Worm (Caenorhabditis elegans) whole organism, L4 larva: ENCODE data around the gene tmem-138.

Experiments used
- F10B5.3 ChIP-seq: sonication (generic microtip); optimal IDR thresholded peaks from 2 replicates; lab custom pipeline; 2016; ENCODE audit warnings: mild to moderate bottlenecking, missing genetic modification characterization, missing compliant biosample characterization
- F37D6.2 ChIP-seq: sonication (generic microtip); optimal IDR thresholded peaks from 2 replicates; lab custom pipeline; 2016; ENCODE audit warnings: mild to moderate bottlenecking, missing genetic modification characterization, missing compliant biosample characterization
- F49E8.2 ChIP-seq: sonication (generic microtip); optimal IDR thresholded peaks from 2 replicates; lab custom pipeline; 2016; ENCODE audit warnings: missing compliant biosample characterization, mild to moderate bottlenecking, missing genetic modification characterization, borderline replicate concordance
- T20F7.1 ChIP-seq: fragments of 200-800 bp; sonication (Bioruptor generic); optimal IDR thresholded peaks from 2 replicates; lab custom pipeline; 2018; ENCODE audit warnings: mild to moderate bottlenecking, missing genetic modification characterization, missing compliant biosample characterization
- Y75B8A.6 ChIP-seq: fragments of 200-800 bp; sonication (Bioruptor generic); IDR thresholded peaks from 2 replicates; pipeline ENCODE4 v1.3.6; 2022; ENCODE audit warnings: missing genetic modification reagents, missing genetic modification characterization, missing compliant biosample characterization
- ZK546.5 ChIP-seq, 2 experiments: sonication (generic microtip); optimal IDR thresholded peaks; 2 replicates each; lab custom pipeline; 2017; ENCODE audit warnings: missing biosample characterization in 2 of 2, missing genetic modification characterization in 2 of 2
- arid-1 ChIP-seq: fragments of 200-800 bp; sonication (Bioruptor generic); conservative IDR thresholded peaks from 2 replicates; pipeline ENCODE4 v1.3.6; 2022; ENCODE audit warnings: missing genetic modification reagents, missing genetic modification characterization, missing compliant biosample characterization
- attf-4 ChIP-seq: sonication (generic microtip); optimal IDR thresholded peaks from 3 replicates; lab custom pipeline; 2017; ENCODE audit warnings: missing biosample characterization, missing genetic modification characterization
- ceh-20 ChIP-seq: fragments of 200-800 bp; sonication (Bioruptor generic); IDR thresholded peaks from 2 replicates; pipeline ENCODE4 v1.3.6; 2022; ENCODE audit warnings: missing genetic modification reagents, missing genetic modification characterization, missing compliant biosample characterization
- ceh-32 ChIP-seq: sonication (generic microtip); optimal IDR thresholded peaks from 2 replicates; lab custom pipeline; 2016; ENCODE audit warnings: mild to moderate bottlenecking, missing genetic modification characterization, missing compliant biosample characterization; ENCODE audit not compliant: poor library complexity
- ceh-62 ChIP-seq: sonication (generic microtip); optimal IDR thresholded peaks from 2 replicates; lab custom pipeline; 2017; ENCODE audit warnings: missing biosample characterization, missing genetic modification characterization
- ceh-82 ChIP-seq: sonication (generic microtip); optimal IDR thresholded peaks from 2 replicates; lab custom pipeline; 2017; ENCODE audit warnings: missing biosample characterization, missing genetic modification characterization
- cey-2 ChIP-seq: sonication (generic microtip); optimal IDR thresholded peaks from 3 replicates; lab custom pipeline; 2017; ENCODE audit warnings: missing genetic modification characterization, mild to moderate bottlenecking, missing compliant biosample characterization, antibody characterized with exemption, borderline replicate concordance; ENCODE audit not compliant: insufficient read depth
- ctbp-1 ChIP-seq: fragments of 200-800 bp; sonication (Bioruptor generic); IDR thresholded peaks from 2 replicates; pipeline ENCODE4 v1.3.6; 2022; ENCODE audit warnings: missing genetic modification reagents, missing genetic modification characterization, missing compliant biosample characterization
- daf-19 ChIP-seq: fragments of 200-800 bp; sonication (Bioruptor generic); conservative IDR thresholded peaks from 2 replicates; pipeline ENCODE4 v1.3.6; 2022; ENCODE audit warnings: missing genetic modification characterization, missing compliant biosample characterization
- daf-8 ChIP-seq: fragments of 200-800 bp; sonication (Bioruptor generic); IDR thresholded peaks from 2 replicates; pipeline ENCODE4 v1.3.6; 2022; ENCODE audit warnings: missing genetic modification characterization, missing compliant biosample characterization
- dmd-6 ChIP-seq: fragments of 200-800 bp; sonication (Bioruptor generic); IDR thresholded peaks from 2 replicates; pipeline ENCODE4 v1.3.6; 2022; ENCODE audit warnings: missing genetic modification reagents, missing genetic modification characterization, missing compliant biosample characterization
- dmd-9 ChIP-seq: fragments of 200-800 bp; sonication (Bioruptor generic); IDR thresholded peaks from 2 replicates; pipeline ENCODE4 v1.3.6; 2022; ENCODE audit warnings: missing genetic modification reagents, missing genetic modification characterization, missing compliant biosample characterization
- dve-1 ChIP-seq: sonication (generic microtip); optimal IDR thresholded peaks from 2 replicates; lab custom pipeline; 2017; ENCODE audit warnings: antibody characterized with exemption, mild to moderate bottlenecking, missing genetic modification characterization, missing compliant biosample characterization; ENCODE audit not compliant: insufficient read depth
- egl-27 ChIP-seq: sonication (generic microtip); optimal IDR thresholded peaks from 3 replicates; lab custom pipeline; 2017; ENCODE audit warnings: missing biosample characterization, missing genetic modification reagents, missing genetic modification characterization
- egl-43 ChIP-seq: fragments of 200-800 bp; sonication (Bioruptor generic); IDR thresholded peaks from 2 replicates; pipeline ENCODE4 v1.3.6; 2022; ENCODE audit warnings: missing genetic modification reagents, missing genetic modification characterization, missing compliant biosample characterization
- jun-1 ChIP-seq: fragments of 150-350 bp; optimal IDR thresholded peaks from 2 replicates; lab custom pipeline; 2014; ENCODE audit warnings: missing biosample characterization, missing genetic modification reagents, missing genetic modification characterization
- lin-1 ChIP-seq: fragments of 200-800 bp; sonication (Bioruptor generic); IDR thresholded peaks from 2 replicates; pipeline ENCODE4 v1.3.6; 2022; ENCODE audit warnings: missing genetic modification reagents, missing genetic modification characterization, missing compliant biosample characterization
- lin-15B ChIP-seq: fragments of 150-350 bp; sonication (generic microtip); optimal IDR thresholded peaks from 3 replicates; lab custom pipeline; 2014; ENCODE audit warnings: missing biosample characterization, missing genetic modification characterization
- lin-29 ChIP-seq: fragments of 200-800 bp; sonication (Bioruptor generic); IDR thresholded peaks from 2 replicates; pipeline ENCODE4 v1.3.6; 2022; ENCODE audit warnings: missing genetic modification reagents, missing genetic modification characterization, missing compliant biosample characterization
- lin-38 ChIP-seq: fragments of 200-800 bp; sonication (Bioruptor generic); IDR thresholded peaks from 2 replicates; pipeline ENCODE4 v1.3.6; 2022; ENCODE audit warnings: missing genetic modification reagents, missing genetic modification characterization, missing compliant biosample characterization
- lir-3 ChIP-seq: sonication (generic microtip); optimal IDR thresholded peaks from 2 replicates; lab custom pipeline; 2016; ENCODE audit warnings: mild to moderate bottlenecking, missing genetic modification characterization, missing compliant biosample characterization
- madf-5 ChIP-seq, 2 experiments: fragments of 200-800 bp; sonication (Bioruptor generic); IDR thresholded peaks; 2 replicates each; pipeline ENCODE4 v1.3.6; 2022; ENCODE audit warnings: missing compliant biosample characterization in 2 of 2, missing genetic modification characterization in 2 of 2
- mxl-3 ChIP-seq: fragments of 200-800 bp; sonication (Bioruptor generic); optimal IDR thresholded peaks from 2 replicates; lab custom pipeline; 2018; ENCODE audit warnings: mild to moderate bottlenecking, missing genetic modification characterization, missing compliant biosample characterization
- nhr-111 ChIP-seq: fragments of 200-800 bp; sonication (Bioruptor generic); optimal IDR thresholded peaks from 2 replicates; lab custom pipeline; 2018; ENCODE audit warnings: mild to moderate bottlenecking, missing genetic modification characterization, missing compliant biosample characterization
- nhr-25 ChIP-seq: sonication (generic microtip); optimal IDR thresholded peaks from 2 replicates; lab custom pipeline; 2017; ENCODE audit warnings: missing genetic modification characterization, mild to moderate bottlenecking, missing compliant biosample characterization, antibody characterized with exemption, moderate library complexity, borderline replicate concordance; ENCODE audit not compliant: insufficient read depth
- nhr-6 ChIP-seq: fragments of 150-350 bp; optimal IDR thresholded peaks from 2 replicates; lab custom pipeline; 2014; ENCODE audit warnings: missing biosample characterization, missing genetic modification characterization
- nhr-76 ChIP-seq: fragments of 150-350 bp; optimal IDR thresholded peaks from 2 replicates; lab custom pipeline; 2014; ENCODE audit warnings: missing biosample characterization, missing genetic modification characterization
- pha-4 ChIP-seq, 2 experiments: fragments of 150-350 bp in 1 of 2; fragments of 200-800 bp in 1 of 2; sonication (Bioruptor generic) in 1 of 2; IDR thresholded peaks in 1 of 2; optimal IDR thresholded peaks in 1 of 2; 2 replicates each; pipeline versions ENCODE4 v1.3.6 to Lab custom; 2014 to 2022; ENCODE audit warnings: missing genetic modification characterization in 2 of 2, missing genetic modification reagents in 2 of 2, missing biosample characterization in 1 of 2, missing compliant biosample characterization in 1 of 2
- rbr-2 ChIP-seq: sonication (generic microtip); optimal IDR thresholded peaks from 2 replicates; lab custom pipeline; 2016; ENCODE audit warnings: missing genotype, missing genetic modification characterization, missing compliant biosample characterization
- saeg-2 ChIP-seq: fragments of 200-800 bp; sonication (Bioruptor generic); IDR thresholded peaks from 2 replicates; pipeline ENCODE4 v1.3.6; 2022; ENCODE audit warnings: missing genetic modification reagents, missing genetic modification characterization, missing compliant biosample characterization
- skn-1 ChIP-seq: fragments of 150-350 bp; optimal IDR thresholded peaks from 2 replicates; lab custom pipeline; 2014; ENCODE audit warnings: missing biosample characterization, missing genetic modification characterization
- snpc-4 ChIP-seq: fragments of 150-350 bp; optimal IDR thresholded peaks from 2 replicates; lab custom pipeline; 2014; ENCODE audit warnings: missing biosample characterization, missing genetic modification characterization
- tag-97 ChIP-seq: fragments of 200-800 bp; sonication (Bioruptor generic); IDR thresholded peaks from 2 replicates; pipeline ENCODE4 v1.3.6; 2022; ENCODE audit warnings: missing genetic modification characterization, missing compliant biosample characterization
- tra-1 ChIP-seq: fragments of 200-800 bp; sonication (Bioruptor generic); IDR thresholded peaks from 2 replicates; pipeline ENCODE4 v1.3.6; 2022; ENCODE audit warnings: missing genetic modification reagents, missing genetic modification characterization, missing compliant biosample characterization
- zag-1 ChIP-seq: fragments of 150-350 bp; optimal IDR thresholded peaks from 2 replicates; lab custom pipeline; 2014; ENCODE audit warnings: missing biosample characterization, missing genetic modification characterization
- zip-2 ChIP-seq: fragments of 150-350 bp; optimal IDR thresholded peaks from 2 replicates; lab custom pipeline; 2014; ENCODE audit warnings: missing biosample characterization, missing genetic modification characterization
- ztf-7 ChIP-seq: fragments of 150-350 bp; optimal IDR thresholded peaks from 2 replicates; lab custom pipeline; 2014; ENCODE audit warnings: missing biosample characterization, missing genetic modification characterization

Gene tmem-138

ce11 chrII:8185016-8185493 is 27.9 kb downstream of the tmem-138 start, which contains the start of the genes mig-5 and cct-1 (continued):
- peak; percentile 98 for TF ChIP-seq nhr-6 (tag; lab: Kevin White, UChicago)
- TF ChIP-seq zip-2 (tag; lab: Kevin White, UChicago): peak; percentile 81
- TF ChIP-seq T20F7.1 (GFP tag; lab: Kevin White, UChicago): peak; percentile 93
- no peak for TF ChIP-seq madf-5 (GFP tag; IDR thresholded peaks at IDR 0.05; lab: Robert Waterston, UW)
- peak; percentile 91 for TF ChIP-seq tra-1 (GFP tag; lab: Robert Waterston, UW)
- TF ChIP-seq snpc-4 (tag; lab: Kevin White, UChicago): no peak
- TF ChIP-seq zag-1 (tag; lab: Kevin White, UChicago): peak; percentile 87
- TF ChIP-seq ceh-20: peak; percentile 92
- peak; percentile 96 for TF ChIP-seq rbr-2 (tag; lab: Kevin White, UChicago)
- TF ChIP-seq ceh-32: peak; percentile 53
- peak; percentile 86 for TF ChIP-seq jun-1
- TF ChIP-seq ctbp-1 (GFP tag; lab: Robert Waterston, UW): peak; percentile 93
- no peak for TF ChIP-seq attf-4 (tag; lab: Kevin White, UChicago)
- peak; percentile 73 for TF ChIP-seq lin-29 (GFP tag; lab: Robert Waterston, UW)
- TF ChIP-seq lin-38 (GFP tag; lab: Robert Waterston, UW): peak; percentile 100
- TF ChIP-seq lir-3: peak; percentile 41
- TF ChIP-seq ZK546.5 (tag; optimal IDR thresholded peaks at IDR 0.05; lab: Kevin White, UChicago): peak in 1 of 2 experiments; percentile 82
- TF ChIP-seq mxl-3 (GFP tag; lab: Kevin White, UChicago): peak; percentile 56
- TF ChIP-seq daf-19 (GFP tag; lab: Robert Waterston, UW): no peak
- no peak for TF ChIP-seq ceh-62 (tag; lab: Kevin White, UChicago)
- TF ChIP-seq nhr-25 (tag; lab: Kevin White, UChicago): peak; percentile 93
- peak; percentile 90 for TF ChIP-seq lin-15B (tag; lab: Kevin White, UChicago)
- peak; percentile 89 for TF ChIP-seq dmd-6 (GFP tag; lab: Robert Waterston, UW)
- TF ChIP-seq skn-1: no peak

ce11 chrII:8187516-8187915 is 30.4 kb downstream of the tmem-138 start:
- TF ChIP-seq cey-2: no peak
- no peak for TF ChIP-seq skn-1
- TF ChIP-seq F49E8.2: peak; percentile 6
- peak; percentile 26; the same call in 1 of the 2 replicates for TF ChIP-seq ctbp-1 (GFP tag; lab: Robert Waterston, UW)
- no peak for TF ChIP-seq ztf-7
- TF ChIP-seq nhr-111 (GFP tag; lab: Kevin White, UChicago): peak; percentile 29
- TF ChIP-seq ceh-32: no peak
- peak; percentile 54; the same call in 1 of the 2 replicates for TF ChIP-seq lin-38 (GFP tag; lab: Robert Waterston, UW)
- TF ChIP-seq lin-1: 0 out of 2 replicates have a peak, but pooled peaks have one; percentile 9

- TF ChIP-seq arid-1 (GFP tag; lab: Robert Waterston, UW) (no peak), T20F7.1 (GFP tag; lab: Kevin White, UChicago) (no peak)
Observed at ce11 chrII:8190455-8190854, 33.3 kb downstream of the tmem-138 start, which contains the start of gene T05C12.8. Gene T05C12.8 (minus strand): TSS chrII:8190555.

ce11 chrII:8193126-8193525 is 36.0 kb downstream of the tmem-138 start, which contains the start of gene T05C12.9:
Gene T05C12.9 (minus strand): TSS chrII:8193226.
- TF ChIP-seq F37D6.2: no peak
- no peak for TF ChIP-seq F10B5.3 (tag; lab: Kevin White, UChicago)
- no peak for TF ChIP-seq nhr-76
- no peak for TF ChIP-seq dmd-9 (GFP tag; lab: Robert Waterston, UW)
- TF ChIP-seq tag-97: no peak
- TF ChIP-seq Y75B8A.6 (GFP tag; lab: Robert Waterston, UW): no peak
- TF ChIP-seq ceh-82 (tag; lab: Kevin White, UChicago): no peak
- TF ChIP-seq daf-8 (GFP tag; lab: Robert Waterston, UW): no peak
- no peak for TF ChIP-seq dmd-6 (GFP tag; lab: Robert Waterston, UW)
- TF ChIP-seq dve-1 (tag; lab: Kevin White, UChicago): no peak
- no peak for TF ChIP-seq saeg-2 (GFP tag; lab: Robert Waterston, UW)
- no peak for TF ChIP-seq lin-1
- TF ChIP-seq pha-4 (GFP tag; IDR thresholded peaks at IDR 0.05; lab: Robert Waterston, UW): no peak
- TF ChIP-seq pha-4 (tag; optimal IDR thresholded peaks at IDR 0.05; lab: Kevin White, UChicago): no peak
- TF ChIP-seq egl-27 (tag; lab: Kevin White, UChicago): no peak
- no peak for TF ChIP-seq egl-43
